Fruit fly (Drosophila melanogaster) Kc167 (cell line): Measurements from ENCODE around the gene sav.

ENCODE experiments used
- Myc ChIP-seq: fragments of >200 bp; optimal IDR thresholded peaks from 2 replicates; lab custom pipeline; 2017; ENCODE audit warnings: missing external identifiers
- Sin3A ChIP-seq: fragments of >200 bp; optimal IDR thresholded peaks from 2 replicates; lab custom pipeline; 2018; ENCODE audit warnings: missing external identifiers
- h ChIP-seq: fragments of >200 bp; optimal IDR thresholded peaks from 3 replicates; lab custom pipeline; 2018; ENCODE audit warnings: missing external identifiers
- insv ChIP-seq: fragments of >200 bp; optimal IDR thresholded peaks from 3 replicates; lab custom pipeline; 2018; ENCODE audit warnings: missing external identifiers
- psq ChIP-seq: fragments of >200 bp; optimal IDR thresholded peaks from 2 replicates; lab custom pipeline; 2017; ENCODE audit warnings: missing external identifiers
- ttk ChIP-seq: sonication (Bioruptor generic); optimal IDR thresholded peaks from 2 replicates; lab custom pipeline; 2017; ENCODE audit warnings: missing external identifiers

DNA sequence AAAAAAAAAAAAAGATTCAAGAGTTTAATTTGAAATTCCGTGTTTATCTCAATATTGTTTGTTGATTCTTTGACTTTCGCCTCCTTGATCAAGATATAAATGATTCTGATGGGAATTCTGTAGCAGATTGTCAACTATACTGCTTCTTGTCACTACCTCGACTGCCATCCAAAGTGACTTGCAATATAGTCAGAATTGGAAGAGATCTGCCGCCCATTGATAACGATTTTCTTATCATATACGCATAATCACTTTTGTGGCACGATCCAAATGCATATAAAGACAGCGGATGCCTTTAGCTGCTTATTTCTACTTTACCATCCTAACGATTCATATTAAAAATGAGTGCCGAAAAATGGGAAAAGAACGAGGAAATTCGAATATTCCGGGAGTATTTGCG is 38.1 kb upstream of the sav start, which contains the start of gene CG6738:
- TF ChIP-seq Myc (lab: Kevin White, UChicago) (no peak), Sin3A (lab: Kevin White, UChicago) (no peak), psq (lab: Kevin White, UChicago) (no peak), h (lab: Kevin White, UChicago) (no peak), ttk (lab: Kevin White, UChicago) (no peak), insv (lab: Kevin White, UChicago) (no peak)
